Fruit fly (Drosophila melanogaster): Measurements from ENCODE around the gene Nepl20.

DNA sequence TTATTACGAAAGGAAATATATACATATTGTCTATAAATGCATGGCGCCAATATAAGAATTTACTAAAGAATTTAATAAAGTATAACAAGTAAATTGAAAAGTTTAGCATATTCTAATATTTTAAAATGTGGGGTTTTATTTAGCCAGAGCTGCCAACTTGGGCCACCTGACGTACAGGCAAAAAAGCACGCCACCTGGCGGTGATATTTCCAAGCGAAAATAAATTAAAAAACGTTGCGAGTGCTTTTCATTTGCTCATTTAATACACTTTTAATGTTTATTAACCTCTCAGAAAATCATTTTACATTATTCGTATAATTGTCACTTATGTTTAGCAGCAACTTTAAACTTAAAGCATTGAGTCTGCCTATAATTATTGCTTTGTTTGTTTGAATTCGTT lies 10.2 kb upstream of the Nepl20 start:
- no peak for TF ChIP-seq CG17806 (tag; optimal IDR thresholded peaks at IDR 0.05)
- TF ChIP-seq CG14655 (GFP tag; optimal IDR thresholded peaks at IDR 0.05): no peak
- no peak for TF ChIP-seq gl (tag; optimal IDR thresholded peaks at IDR 0.05)
- no peak for TF ChIP-seq CG12605 (GFP tag; IDR thresholded peaks at IDR 0.05)
- TF ChIP-seq CG9948 (tag; optimal IDR thresholded peaks at IDR 0.05): no peak

Data from whole organism, pupa.